Worm (Caenorhabditis elegans) whole organism, midembryonic: ENCODE measurements around the gene C10F3.7.

Experiments
- T22C8.4 ChIP-seq: fragments of 200-800 bp; sonication (Bioruptor generic); IDR thresholded peaks from 2 replicates; pipeline ENCODE4 v1.3.6; 2022; ENCODE audit warnings: missing genetic modification characterization, missing compliant biosample characterization
- flt-1 ChIP-seq: fragments of 200-800 bp; sonication (Bioruptor generic); IDR thresholded peaks from 2 replicates; pipeline ENCODE4 v1.3.6; 2022; ENCODE audit warnings: missing genetic modification characterization, missing compliant biosample characterization
- ref-1 ChIP-seq: fragments of 200-800 bp; sonication (Bioruptor generic); conservative IDR thresholded peaks from 2 replicates; pipeline ENCODE4 v1.3.6; 2022; ENCODE audit warnings: missing genetic modification reagents, missing genetic modification characterization, missing compliant biosample characterization

DNA sequence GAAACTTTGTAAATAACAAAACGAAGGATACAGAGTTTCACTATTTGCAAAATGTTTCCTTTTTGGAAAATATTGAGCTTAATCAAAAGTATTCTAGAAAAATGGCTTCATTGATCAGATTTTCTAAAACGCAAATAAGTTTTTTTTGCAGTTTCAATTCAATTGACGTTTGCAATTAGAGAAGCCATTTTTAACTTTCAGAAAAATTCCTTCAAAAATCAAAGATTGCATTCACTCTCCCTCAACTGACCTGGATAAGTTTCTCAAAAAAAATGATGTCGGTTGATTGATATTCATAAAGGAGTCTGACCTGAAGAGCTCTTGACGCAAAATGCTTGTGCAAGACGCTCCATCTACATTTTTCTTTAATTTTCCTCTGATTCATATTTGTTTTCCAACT, 12.9 kb downstream of the C10F3.7 start:
- TF ChIP-seq ref-1 (GFP tag; lab: Robert Waterston, UW) (no peak), T22C8.4 (GFP tag; lab: Robert Waterston, UW) (no peak), flt-1 (GFP tag; lab: Robert Waterston, UW) (no peak)
